Worm (Caenorhabditis elegans): Measurements from ENCODE around the gene F48E8.8.

DNA sequence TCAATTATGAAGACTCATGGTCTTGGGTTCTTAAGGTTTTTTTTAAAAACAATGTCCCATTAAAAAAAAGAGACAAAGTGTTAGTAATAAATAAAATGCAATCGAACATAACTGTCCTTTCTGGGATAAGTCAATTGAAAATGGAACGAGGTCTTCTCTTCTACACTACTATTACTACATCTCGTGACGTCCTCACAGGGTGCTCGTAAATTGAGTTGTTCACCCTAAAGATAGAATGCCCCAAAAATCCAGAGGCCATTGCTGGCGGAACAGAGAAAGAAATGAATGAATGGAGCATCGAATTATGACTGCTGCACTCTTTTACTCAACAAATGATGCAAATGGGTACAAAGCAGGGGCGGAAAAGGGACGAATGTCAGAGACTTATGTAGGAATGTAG lies 47.2 kb downstream of the F48E8.8 start:
- TF ChIP-seq mbf-1 (tag; optimal IDR thresholded peaks at IDR 0.05) = no peak
- no peak for TF ChIP-seq lin-39 (tag; optimal IDR thresholded peaks at IDR 0.05)
- no peak for TF ChIP-seq unc-39 (tag; optimal IDR thresholded peaks at IDR 0.05)
- TF ChIP-seq nhr-6 (tag; optimal IDR thresholded peaks at IDR 0.05) = no peak

Measured in whole organism, L2 larva.